Worm (Caenorhabditis elegans) whole organism, mixed stage, embryonic: ENCODE data around the gene srsx-16.

Source experiments
- bed-3 ChIP-seq: fragments of 200-800 bp; sonication (Bioruptor generic); optimal IDR thresholded peaks from 3 replicates; lab custom pipeline; 2018; ENCODE audit warnings: mild to moderate bottlenecking, missing genetic modification characterization, moderate library complexity, missing compliant biosample characterization
- ceh-39 ChIP-seq: fragments of 150-350 bp; optimal IDR thresholded peaks from 2 replicates; lab custom pipeline; 2014; ENCODE audit warnings: missing biosample characterization, missing genetic modification characterization
- ceh-43 ChIP-seq: fragments of 200-800 bp; sonication (Bioruptor generic); optimal IDR thresholded peaks from 2 replicates; lab custom pipeline; 2018; ENCODE audit warnings: mild to moderate bottlenecking, missing genetic modification characterization, moderate library complexity, missing compliant biosample characterization
- ceh-83 ChIP-seq: fragments of 200-800 bp; sonication (Bioruptor generic); optimal IDR thresholded peaks from 2 replicates; lab custom pipeline; 2018; ENCODE audit warnings: mild to moderate bottlenecking, missing genetic modification characterization, missing compliant biosample characterization
- ces-1 ChIP-seq: fragments of 150-350 bp; optimal IDR thresholded peaks from 2 replicates; lab custom pipeline; 2014; ENCODE audit warnings: missing biosample characterization, missing genetic modification reagents, missing genetic modification characterization
- cnd-1 ChIP-seq: fragments of 200-800 bp; sonication (Bioruptor generic); optimal IDR thresholded peaks from 2 replicates; lab custom pipeline; 2018; ENCODE audit warnings: mild to moderate bottlenecking, missing genetic modification characterization, missing compliant biosample characterization
- drap-1 ChIP-seq: fragments of 200-800 bp; sonication (Bioruptor generic); optimal IDR thresholded peaks from 3 replicates; lab custom pipeline; 2018; ENCODE audit warnings: mild to moderate bottlenecking, missing genetic modification characterization, missing compliant biosample characterization
- elt-1 ChIP-seq: sonication (generic microtip); optimal IDR thresholded peaks from 2 replicates; lab custom pipeline; 2017; ENCODE audit warnings: missing genetic modification characterization, mild to moderate bottlenecking, missing compliant biosample characterization, antibody characterized with exemption, moderate library complexity, borderline replicate concordance; ENCODE audit not compliant: insufficient read depth
- elt-3 ChIP-seq: fragments of 150-350 bp; optimal IDR thresholded peaks from 2 replicates; lab custom pipeline; 2014; ENCODE audit warnings: missing biosample characterization, missing genetic modification characterization
- flh-1 ChIP-seq: fragments of 200-800 bp; sonication (Bioruptor generic); optimal IDR thresholded peaks from 2 replicates; lab custom pipeline; 2018; ENCODE audit warnings: mild to moderate bottlenecking, missing genetic modification characterization, moderate library complexity, missing compliant biosample characterization
- ham-2 ChIP-seq: fragments of 200-800 bp; sonication (Bioruptor generic); optimal IDR thresholded peaks from 2 replicates; lab custom pipeline; 2018; ENCODE audit warnings: mild to moderate bottlenecking, missing genetic modification characterization, missing compliant biosample characterization
- lin-13 ChIP-seq: fragments of 150-350 bp; optimal IDR thresholded peaks from 2 replicates; lab custom pipeline; 2014; ENCODE audit warnings: missing biosample characterization, missing genetic modification characterization
- lin-32 ChIP-seq: fragments of 200-800 bp; sonication (Bioruptor generic); optimal IDR thresholded peaks from 2 replicates; lab custom pipeline; 2018; ENCODE audit warnings: mild to moderate bottlenecking, missing genetic modification characterization, missing compliant biosample characterization
- lsy-2 ChIP-seq: fragments of 150-350 bp; optimal IDR thresholded peaks from 2 replicates; lab custom pipeline; 2014; ENCODE audit warnings: missing biosample characterization, missing genetic modification characterization
- mab-5 ChIP-seq: fragments of 150-350 bp; optimal IDR thresholded peaks from 2 replicates; lab custom pipeline; 2014; ENCODE audit warnings: missing biosample characterization, missing genetic modification characterization
- mep-1 ChIP-seq: fragments of 150-350 bp; optimal IDR thresholded peaks from 2 replicates; lab custom pipeline; 2017; ENCODE audit warnings: missing biosample characterization, missing genetic modification reagents, missing genetic modification characterization, inconsistent platforms
- mls-2 ChIP-seq: sonication (generic microtip); optimal IDR thresholded peaks from 2 replicates; lab custom pipeline; 2016; ENCODE audit warnings: mild to moderate bottlenecking, missing genetic modification characterization, moderate library complexity, missing compliant biosample characterization
- nhr-12 ChIP-seq: fragments of 150-350 bp; optimal IDR thresholded peaks from 2 replicates; lab custom pipeline; 2014; ENCODE audit warnings: missing biosample characterization, missing genetic modification characterization
- nhr-2 ChIP-seq: fragments of 150-350 bp; optimal IDR thresholded peaks from 2 replicates; lab custom pipeline; 2014; ENCODE audit warnings: missing biosample characterization, missing genetic modification characterization
- nhr-237 ChIP-seq: fragments of 150-350 bp; optimal IDR thresholded peaks from 2 replicates; lab custom pipeline; 2014; ENCODE audit warnings: missing biosample characterization, missing genetic modification characterization
- nhr-28 ChIP-seq: fragments of 150-350 bp; optimal IDR thresholded peaks from 2 replicates; lab custom pipeline; 2014; ENCODE audit warnings: missing biosample characterization, missing genetic modification characterization
- nhr-76 ChIP-seq: sonication (generic microtip); optimal IDR thresholded peaks from 2 replicates; lab custom pipeline; 2017; ENCODE audit warnings: missing biosample characterization, missing genetic modification characterization
- pha-4 ChIP-seq: fragments of 150-350 bp; optimal IDR thresholded peaks from 2 replicates; lab custom pipeline; 2018; ENCODE audit warnings: missing biosample characterization, missing genetic modification reagents, missing genetic modification characterization
- sem-2 ChIP-seq: fragments of 200-800 bp; sonication (Bioruptor generic); optimal IDR thresholded peaks from 2 replicates; lab custom pipeline; 2018; ENCODE audit warnings: mild to moderate bottlenecking, missing genetic modification characterization, missing compliant biosample characterization
- snpc-4 ChIP-seq: fragments of 150-350 bp; optimal IDR thresholded peaks from 2 replicates; lab custom pipeline; 2014; ENCODE audit warnings: missing biosample characterization, missing genetic modification characterization
- sptf-1 ChIP-seq: sonication (generic microtip); optimal IDR thresholded peaks from 2 replicates; lab custom pipeline; 2017; ENCODE audit warnings: mild to moderate bottlenecking, missing genetic modification characterization, moderate library complexity, missing compliant biosample characterization
- unc-120 ChIP-seq: sonication (generic microtip); optimal IDR thresholded peaks from 2 replicates; lab custom pipeline; 2017; ENCODE audit warnings: missing genetic modification characterization, missing compliant biosample characterization; ENCODE audit not compliant: poor library complexity, severe bottlenecking
- unc-39 ChIP-seq: fragments of 150-350 bp; optimal IDR thresholded peaks from 2 replicates; lab custom pipeline; 2014; ENCODE audit warnings: missing biosample characterization, missing genetic modification characterization
- unc-62 ChIP-seq: fragments of 150-350 bp; optimal IDR thresholded peaks from 2 replicates; lab custom pipeline; 2014; ENCODE audit warnings: missing biosample characterization, missing genetic modification reagents, missing genetic modification characterization
- zip-8 ChIP-seq: fragments of 150-350 bp; optimal IDR thresholded peaks from 2 replicates; lab custom pipeline; 2014; ENCODE audit warnings: missing biosample characterization, missing genetic modification characterization
- ztf-11 ChIP-seq: fragments of 150-350 bp; optimal IDR thresholded peaks from 2 replicates; lab custom pipeline; 2014; ENCODE audit warnings: missing biosample characterization, missing genetic modification characterization

The srsx-16 gene

DNA sequence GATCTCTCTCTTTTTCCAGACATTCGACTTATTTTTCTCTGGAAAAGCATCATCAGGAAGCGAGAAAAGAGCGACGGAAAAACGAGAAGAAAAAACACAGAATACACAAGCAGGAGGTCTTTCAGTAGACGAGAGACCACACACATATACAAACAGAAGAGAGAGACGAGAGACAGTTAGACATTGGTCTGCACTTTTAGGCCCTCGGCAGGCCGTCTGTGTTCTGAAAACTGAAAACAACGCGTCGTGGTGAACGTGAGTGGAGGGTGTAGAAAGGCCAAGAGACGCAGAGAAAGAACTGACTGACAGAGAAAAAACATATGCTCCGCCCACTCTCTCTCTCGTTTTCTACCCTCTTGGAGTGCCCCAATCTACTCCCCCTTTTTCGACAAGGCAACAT lies 37.3 kb downstream of the srsx-16 start:
- no peak for TF ChIP-seq lin-13 (tag; lab: Kevin White, UChicago)
- no peak for TF ChIP-seq unc-39 (tag; lab: Kevin White, UChicago)
- TF ChIP-seq pha-4 (tag; lab: Kevin White, UChicago), result no peak
- TF ChIP-seq sptf-1 (tag; lab: Kevin White, UChicago), result no peak
- no peak for TF ChIP-seq mls-2
- no peak for TF ChIP-seq mep-1
- TF ChIP-seq mab-5 (tag; lab: Kevin White, UChicago), result no peak
- TF ChIP-seq nhr-28 (tag; lab: Kevin White, UChicago), result no peak
- TF ChIP-seq bed-3 (GFP tag; lab: Kevin White, UChicago), result no peak

DNA sequence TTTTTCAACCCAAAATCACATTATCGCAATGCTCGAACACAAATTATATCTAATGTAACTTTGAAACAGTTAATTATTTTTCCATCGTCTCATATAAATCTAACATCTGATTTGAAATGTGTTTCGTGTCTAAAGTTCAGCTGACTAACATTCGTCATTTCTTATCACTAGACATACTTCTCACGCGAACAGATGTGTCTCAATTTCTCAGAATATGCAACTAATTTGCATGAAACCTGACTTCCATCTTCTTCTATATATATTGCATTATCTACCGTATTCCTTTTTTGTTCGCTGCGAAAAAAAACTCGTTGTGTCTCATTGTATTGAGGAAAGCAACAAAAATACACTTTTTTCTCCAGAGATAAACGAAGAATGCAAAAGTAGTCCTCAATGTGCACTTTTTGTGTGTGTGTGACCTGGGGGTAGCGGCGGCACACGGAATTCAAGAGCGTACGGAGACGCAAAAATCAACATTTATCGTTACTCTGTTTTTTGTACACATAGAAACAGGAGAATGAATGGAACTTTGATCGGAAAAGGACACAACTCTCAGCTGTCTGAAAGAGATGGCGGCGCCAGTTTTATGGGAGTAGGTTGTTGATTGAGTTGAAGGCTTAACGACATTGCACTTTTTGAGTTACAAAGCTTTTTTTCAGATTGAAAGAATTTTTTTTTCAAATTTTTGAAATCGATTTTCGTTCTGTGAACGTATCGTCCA lies 38.8 kb downstream of the srsx-16 start:
- TF ChIP-seq nhr-237, result no peak
- TF ChIP-seq ceh-43 (GFP tag; lab: Kevin White, UChicago), result no peak
- TF ChIP-seq ces-1 (GFP tag; lab: Kevin White, UChicago), result no peak
- TF ChIP-seq ceh-39 (tag; lab: Kevin White, UChicago), result no peak
- TF ChIP-seq ceh-83 (GFP tag; lab: Kevin White, UChicago), result no peak
- TF ChIP-seq nhr-28 (tag; lab: Kevin White, UChicago), result no peak
- no peak for TF ChIP-seq flh-1 (GFP tag; lab: Kevin White, UChicago)
- no peak for TF ChIP-seq cnd-1
- TF ChIP-seq unc-39 (tag; lab: Kevin White, UChicago), result no peak
- no peak for TF ChIP-seq lin-32
- no peak for TF ChIP-seq lsy-2 (tag; lab: Kevin White, UChicago)
- TF ChIP-seq nhr-2 (tag; lab: Kevin White, UChicago), result no peak
- no peak for TF ChIP-seq ham-2 (GFP tag; lab: Kevin White, UChicago)
- no peak for TF ChIP-seq sem-2 (GFP tag; lab: Kevin White, UChicago)
- no peak for TF ChIP-seq nhr-76 (tag; lab: Kevin White, UChicago)
- TF ChIP-seq snpc-4, result no peak
- no peak for TF ChIP-seq drap-1 (GFP tag; lab: Kevin White, UChicago)

- TF ChIP-seq ztf-11 (tag; lab: Kevin White, UChicago) (no peak), unc-62 (GFP tag; lab: Kevin White, UChicago) (no peak), lin-32 (no peak), drap-1 (GFP tag; lab: Kevin White, UChicago) (no peak), nhr-2 (tag; lab: Kevin White, UChicago) (no peak), elt-3 (tag; lab: Kevin White, UChicago) (no peak), sptf-1 (tag; lab: Kevin White, UChicago) (no peak), ceh-83 (GFP tag; lab: Kevin White, UChicago) (no peak), ham-2 (GFP tag; lab: Kevin White, UChicago) (no peak), mab-5 (tag; lab: Kevin White, UChicago) (no peak), nhr-12 (tag; lab: Kevin White, UChicago) (no peak), ces-1 (GFP tag; lab: Kevin White, UChicago) (no peak), unc-120 (tag; lab: Kevin White, UChicago) (no peak), elt-1 (tag; lab: Kevin White, UChicago) (no peak), mep-1 (no peak), lin-13 (tag; lab: Kevin White, UChicago) (no peak), nhr-237 (no peak), nhr-76 (tag; lab: Kevin White, UChicago) (no peak), nhr-28 (tag; lab: Kevin White, UChicago) (no peak)
These were observed 45.5 kb downstream of the srsx-16 start, which contains the start of gene T12E12.6 for ce11 chrIV:5574033-5574432. TSS of gene T12E12.6 (minus strand) at chrIV:5574133.

ce11 chrIV:5572693-5573092 lies 46.9 kb downstream of the srsx-16 start:
- no peak for TF ChIP-seq zip-8
- TF ChIP-seq unc-39 (tag; lab: Kevin White, UChicago), result no peak
- TF ChIP-seq cnd-1, result no peak
- TF ChIP-seq unc-62 (GFP tag; lab: Kevin White, UChicago), result no peak
- no peak for TF ChIP-seq elt-1 (tag; lab: Kevin White, UChicago)
- no peak for TF ChIP-seq mls-2
- TF ChIP-seq bed-3 (GFP tag; lab: Kevin White, UChicago), result no peak
- TF ChIP-seq ceh-43 (GFP tag; lab: Kevin White, UChicago), result no peak
- TF ChIP-seq sem-2 (GFP tag; lab: Kevin White, UChicago), result no peak
- no peak for TF ChIP-seq ham-2 (GFP tag; lab: Kevin White, UChicago)
- TF ChIP-seq nhr-237, result no peak
- no peak for TF ChIP-seq flh-1 (GFP tag; lab: Kevin White, UChicago)
